Worm (Caenorhabditis elegans) whole organism, dauer: ENCODE data around the gene F30H5.3.

Experiments used
- unc-62 ChIP-seq: sonication (generic microtip); optimal IDR thresholded peaks from 2 replicates; lab custom pipeline; 2017; ENCODE audit warnings: missing biosample characterization, missing genetic modification reagents, missing genetic modification characterization

F30H5.3 gene

DNA sequence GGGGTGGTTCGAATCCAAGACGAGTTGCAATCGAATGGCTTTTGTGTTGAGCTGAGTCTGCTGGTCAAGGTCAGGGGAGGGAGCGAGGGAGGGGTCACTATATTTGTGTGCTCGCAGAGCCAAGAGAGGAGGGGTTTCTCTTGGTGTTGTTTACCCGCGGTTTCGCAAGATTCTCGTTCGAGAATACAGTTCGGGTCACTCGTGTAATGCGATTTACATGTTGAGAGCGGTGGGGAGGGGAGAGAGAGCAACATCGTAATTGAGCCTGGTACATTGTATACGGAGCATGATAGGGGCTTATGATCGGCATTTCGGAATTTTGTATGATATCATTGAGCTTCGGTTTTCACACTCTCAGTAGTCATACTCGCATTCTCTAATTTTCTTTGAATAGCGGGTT, at the start of gene F30H5.3:
F30H5.3 (minus strand) TSS at position 101 of the 400 bp plus-strand sequence.
- TF ChIP-seq unc-62 (GFP tag; lab: Kevin White, UChicago): no peak

DNA sequence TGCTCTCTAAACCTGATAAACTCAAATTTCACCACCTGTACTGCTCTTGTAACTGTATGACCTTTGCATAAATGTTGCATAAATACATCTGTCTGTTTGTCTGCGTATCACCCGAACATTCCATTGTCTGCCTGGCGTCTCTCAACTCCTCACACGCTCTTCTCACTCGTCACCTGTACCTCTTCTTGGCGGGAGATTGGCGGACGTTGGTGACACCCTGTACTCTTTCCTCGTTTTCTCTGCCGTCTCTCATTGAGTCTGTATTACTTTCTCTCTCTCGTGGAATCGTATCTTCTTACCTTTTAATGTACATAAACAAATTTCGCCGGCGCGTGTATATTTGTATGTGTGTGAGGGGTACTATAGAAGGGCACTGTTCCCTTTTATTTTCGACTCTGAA, 46.8 kb upstream of the F30H5.3 start:
- TF ChIP-seq unc-62 (GFP tag; lab: Kevin White, UChicago): no peak

DNA sequence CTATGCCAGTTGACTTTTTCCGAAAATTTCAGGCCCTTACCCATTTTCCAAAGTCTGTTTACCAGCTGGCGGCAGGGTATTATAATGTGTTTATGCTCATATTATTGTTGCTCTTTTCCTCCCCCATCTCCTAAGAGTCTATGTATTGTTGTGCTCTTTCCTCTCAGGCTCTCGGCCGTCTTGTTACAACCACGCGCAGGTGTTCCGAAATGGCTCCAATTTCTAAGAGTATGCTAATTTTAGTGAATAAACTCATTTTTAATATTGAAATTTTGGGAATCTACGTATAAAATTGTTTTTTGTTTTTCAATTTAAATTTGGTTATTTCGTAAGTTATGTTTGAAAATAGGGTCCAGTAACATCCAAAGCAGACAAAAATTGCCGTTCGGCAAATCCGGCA, 46.1 kb upstream of the F30H5.3 start:
- TF ChIP-seq unc-62 (GFP tag; lab: Kevin White, UChicago): no peak

DNA sequence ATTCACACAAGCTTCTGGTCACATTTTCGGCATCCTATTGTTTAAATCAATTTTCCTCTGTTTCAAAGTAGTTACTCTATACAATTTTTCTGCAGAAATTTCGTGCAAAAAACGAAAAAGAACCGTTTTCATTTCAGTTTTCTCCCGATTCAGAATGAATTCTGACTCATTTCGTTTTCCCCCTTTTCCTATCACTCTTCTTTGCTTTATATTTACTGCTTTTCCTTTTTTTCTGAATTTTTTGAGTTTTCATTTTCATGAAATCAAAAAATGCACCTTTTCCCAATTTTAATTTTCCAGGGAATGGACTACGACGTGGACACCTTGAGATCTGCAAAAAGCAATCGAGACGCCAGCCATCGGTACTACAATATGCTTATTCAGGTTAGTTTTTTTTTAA, 43.6 kb upstream of the F30H5.3 start, which contains the start of gene B0353.1:
B0353.1 (plus strand) TSS at position 301 of the 400 bp plus-strand sequence.
- no peak for TF ChIP-seq unc-62 (GFP tag; lab: Kevin White, UChicago)

DNA sequence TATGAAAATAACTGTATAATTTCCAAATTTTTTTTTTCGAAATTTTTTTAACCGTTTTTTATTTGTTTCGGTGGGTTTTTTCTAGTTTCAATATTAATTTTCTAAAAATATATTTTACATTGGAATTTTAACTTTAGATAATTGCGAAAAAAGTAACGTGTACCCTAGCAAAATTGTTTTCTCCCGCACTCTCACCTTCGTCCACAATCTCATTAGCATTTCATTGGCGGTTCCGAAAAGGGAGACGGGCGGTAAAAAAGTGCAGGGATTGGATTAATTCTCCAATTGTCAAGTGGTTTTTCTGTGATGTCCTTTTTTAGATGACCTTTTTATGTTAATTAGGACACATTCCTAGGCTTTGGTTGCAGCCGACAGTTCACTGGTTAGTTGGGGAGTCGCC, 37.2 kb upstream of the F30H5.3 start:
- no peak for TF ChIP-seq unc-62 (GFP tag; lab: Kevin White, UChicago)

DNA sequence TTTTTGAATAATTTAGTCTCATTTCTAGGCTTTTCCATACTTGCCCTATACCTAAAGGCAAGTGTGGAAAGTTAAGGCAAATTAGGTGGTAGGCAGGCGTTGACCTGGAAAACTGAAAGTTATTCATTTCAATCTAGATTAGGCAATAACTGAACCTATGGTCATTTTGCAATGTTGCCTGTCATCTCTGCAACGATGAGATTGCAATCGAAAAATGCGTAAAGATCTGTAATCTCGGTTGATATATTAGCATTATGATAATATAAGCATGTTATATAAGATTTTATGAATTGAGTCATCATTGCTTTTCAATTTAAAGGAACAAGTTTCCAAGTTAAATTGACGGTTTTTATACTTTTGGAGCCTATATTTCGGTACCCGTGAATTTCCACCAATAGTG, 35.7 kb upstream of the F30H5.3 start:
- TF ChIP-seq unc-62 (GFP tag; lab: Kevin White, UChicago): no peak

DNA sequence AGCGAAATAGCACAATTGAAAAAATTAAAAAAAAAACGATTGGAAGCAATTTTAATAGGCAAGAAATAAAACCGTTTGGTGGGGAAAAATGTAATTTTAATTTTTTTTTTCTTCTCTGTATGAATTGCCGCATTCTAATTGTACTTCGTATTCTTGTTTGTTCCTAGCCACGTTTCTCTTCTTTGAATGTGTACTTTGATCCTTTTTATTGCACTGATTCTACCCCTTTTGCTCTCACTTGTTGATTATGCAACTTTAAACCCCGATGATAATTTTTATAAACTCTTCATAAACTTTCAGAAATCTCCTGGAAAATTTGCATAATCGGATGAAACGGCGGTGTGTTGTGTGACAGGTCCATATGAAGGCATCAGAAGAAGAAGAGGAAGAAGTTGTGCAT, 29.7 kb upstream of the F30H5.3 start, which contains the start of gene T22F7.1:
T22F7.1 (plus strand) TSS at position 301 of the 400 bp plus-strand sequence.
- TF ChIP-seq unc-62 (GFP tag; lab: Kevin White, UChicago): no peak

DNA sequence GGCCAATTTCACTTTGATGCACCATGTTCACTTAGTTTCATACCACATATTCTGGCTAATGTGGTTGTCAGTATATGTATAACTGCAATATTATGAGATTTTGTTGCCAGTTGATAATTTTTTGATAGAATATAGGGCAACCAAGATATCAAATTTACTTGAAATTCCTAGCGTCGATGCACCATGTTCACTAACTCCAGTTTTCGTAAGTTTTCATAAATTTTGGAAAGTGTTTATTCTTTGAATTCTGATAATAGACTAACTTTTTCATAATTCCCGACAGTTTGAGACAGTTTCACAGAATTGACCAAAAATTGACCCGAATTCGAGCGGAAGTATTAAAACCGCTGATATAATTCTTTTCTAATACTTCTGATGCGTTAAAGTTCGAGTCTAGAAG, 25.0 kb upstream of the F30H5.3 start:
- TF ChIP-seq unc-62 (GFP tag; lab: Kevin White, UChicago): no peak

DNA sequence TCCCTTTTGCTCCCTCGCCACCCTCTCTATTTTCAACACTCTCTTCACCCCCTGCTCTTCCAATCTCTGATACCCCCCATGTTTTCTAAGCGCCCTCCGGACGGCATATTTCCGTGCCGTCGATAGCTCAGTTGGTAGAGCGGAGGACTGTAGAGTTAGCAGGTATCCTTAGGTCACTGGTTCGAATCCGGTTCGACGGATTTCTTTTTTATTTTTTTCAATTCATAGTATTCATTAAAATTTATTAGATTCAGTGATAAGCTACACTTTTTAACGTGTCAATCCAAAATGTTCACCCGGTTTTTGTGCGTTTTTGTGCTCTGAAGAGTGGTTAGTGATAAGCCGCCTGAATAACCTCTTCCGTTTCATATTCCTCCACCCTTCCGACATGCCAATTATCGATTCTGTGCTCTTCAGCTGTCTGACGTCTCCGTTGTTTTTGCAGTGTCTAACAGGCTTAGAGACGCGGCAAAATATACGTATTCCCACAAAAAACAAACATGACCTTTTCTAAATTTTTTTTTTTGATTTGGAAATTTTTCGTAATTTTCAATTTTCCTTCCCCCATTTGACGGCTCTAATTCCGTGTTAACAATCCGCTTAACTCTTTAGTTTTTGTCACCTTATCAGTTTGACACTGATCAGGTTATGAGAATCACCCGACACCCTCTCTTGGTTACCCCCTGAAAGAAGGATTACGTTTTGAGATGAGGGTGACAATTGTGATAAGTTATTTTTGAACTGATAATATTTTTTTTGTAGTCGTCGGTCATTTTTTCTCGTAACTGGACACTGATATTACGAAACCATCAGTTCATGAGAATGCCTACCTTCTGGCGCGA, 23.5 kb upstream of the F30H5.3 start:
- TF ChIP-seq unc-62 (GFP tag; lab: Kevin White, UChicago): no peak

DNA sequence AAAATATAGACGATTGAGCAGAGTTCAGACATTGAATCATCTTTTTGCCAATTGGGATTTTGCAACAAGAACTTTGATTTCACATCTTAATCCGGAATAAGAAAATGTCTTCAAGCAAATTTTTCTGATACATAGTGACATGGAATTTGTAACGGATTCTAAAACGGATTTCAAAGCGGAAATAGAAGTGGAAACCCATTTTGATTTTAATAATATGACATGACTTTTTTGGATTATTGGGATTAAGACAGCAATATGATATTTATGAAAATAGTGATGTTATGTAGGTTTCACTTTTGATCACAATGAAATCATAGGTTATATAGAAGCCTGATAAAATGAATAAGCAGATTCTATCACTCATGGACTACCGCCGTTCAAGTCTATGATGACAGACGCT, 20.1 kb upstream of the F30H5.3 start:
- TF ChIP-seq unc-62 (GFP tag; lab: Kevin White, UChicago): no peak

DNA sequence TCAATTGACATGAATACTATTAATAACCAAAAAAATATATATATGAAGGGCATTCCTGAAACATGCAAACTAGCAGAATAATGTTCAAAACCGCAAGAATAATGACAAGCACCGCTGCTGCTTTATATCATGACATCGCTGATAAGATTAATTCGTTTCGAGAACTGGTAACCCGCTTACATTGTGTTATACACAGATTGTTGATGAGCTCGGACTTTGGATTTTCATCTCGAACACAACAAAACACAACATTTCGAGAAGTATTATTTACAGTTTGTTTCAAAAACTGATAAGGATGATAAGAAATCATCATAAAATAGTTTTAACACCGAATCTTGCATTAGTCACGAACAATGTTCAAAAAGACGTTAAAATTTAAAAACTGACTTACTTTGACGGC, 18.9 kb upstream of the F30H5.3 start:
- no peak for TF ChIP-seq unc-62 (GFP tag; lab: Kevin White, UChicago)

DNA sequence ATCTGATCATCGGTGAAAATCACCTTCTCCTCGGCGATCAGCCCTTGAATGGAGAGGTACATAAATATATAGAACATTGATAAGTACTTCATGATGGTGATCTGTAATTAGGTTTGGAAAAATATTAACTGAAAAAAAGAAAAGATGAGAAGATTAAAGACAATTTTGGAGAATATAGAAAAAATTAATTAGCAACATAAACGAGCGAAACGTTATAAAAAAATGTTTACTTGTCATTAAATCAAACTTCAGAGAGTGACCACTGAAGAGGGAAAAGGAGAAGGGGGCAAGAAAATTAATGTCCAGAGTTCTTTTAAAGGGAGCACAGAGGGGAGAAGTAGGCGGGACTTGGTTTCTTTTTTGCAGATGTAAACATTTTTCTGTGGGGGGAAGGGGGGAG, 14.8 kb upstream of the F30H5.3 start, which contains the start of gene T22F7.4:
T22F7.4 (minus strand) TSS at position 101 of the 400 bp plus-strand sequence.
- TF ChIP-seq unc-62 (GFP tag; lab: Kevin White, UChicago): no peak

DNA sequence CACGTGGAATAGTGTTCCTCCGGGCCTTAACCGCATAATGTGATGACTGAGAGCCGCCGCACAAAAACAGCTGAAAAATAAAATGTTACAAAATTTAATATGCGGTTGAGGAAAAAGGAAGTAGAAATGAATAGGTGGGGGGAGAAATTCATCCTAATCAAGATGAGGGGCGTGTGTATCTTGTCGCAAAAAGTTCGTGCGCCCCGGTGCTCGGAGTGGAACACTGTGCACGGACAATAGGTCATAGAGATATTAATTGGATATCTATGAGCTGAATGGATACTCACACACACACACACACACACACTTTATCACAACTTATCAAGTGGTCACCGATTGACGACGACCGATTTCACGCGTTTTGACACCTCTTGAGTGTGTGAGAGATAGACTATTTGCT, 11.9 kb upstream of the F30H5.3 start, which contains the start of gene T22F7.3:
T22F7.3 (minus strand) TSS at position 101 of the 400 bp plus-strand sequence.
- TF ChIP-seq unc-62 (GFP tag; lab: Kevin White, UChicago): no peak

DNA sequence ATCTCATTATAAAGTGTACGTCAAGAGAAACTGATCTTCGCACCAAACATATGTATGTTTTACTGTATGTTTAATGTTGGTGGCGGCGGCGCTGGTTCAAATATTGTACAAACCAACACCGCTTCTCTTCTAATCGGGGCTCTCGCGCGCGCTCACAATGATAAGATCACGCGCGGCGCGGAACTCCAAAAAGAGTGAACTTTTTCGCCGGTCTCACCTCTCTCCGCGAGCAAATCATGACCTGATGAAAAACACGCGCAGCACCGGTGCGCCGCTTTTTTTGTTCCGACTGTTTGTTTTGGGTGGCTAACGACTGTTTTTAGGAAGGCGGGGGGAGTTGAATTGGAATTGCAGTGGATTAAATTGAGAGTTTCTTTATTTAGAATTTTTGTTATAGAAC, 1.3 kb upstream of the F30H5.3 start:
- no peak for TF ChIP-seq unc-62 (GFP tag; lab: Kevin White, UChicago)

DNA sequence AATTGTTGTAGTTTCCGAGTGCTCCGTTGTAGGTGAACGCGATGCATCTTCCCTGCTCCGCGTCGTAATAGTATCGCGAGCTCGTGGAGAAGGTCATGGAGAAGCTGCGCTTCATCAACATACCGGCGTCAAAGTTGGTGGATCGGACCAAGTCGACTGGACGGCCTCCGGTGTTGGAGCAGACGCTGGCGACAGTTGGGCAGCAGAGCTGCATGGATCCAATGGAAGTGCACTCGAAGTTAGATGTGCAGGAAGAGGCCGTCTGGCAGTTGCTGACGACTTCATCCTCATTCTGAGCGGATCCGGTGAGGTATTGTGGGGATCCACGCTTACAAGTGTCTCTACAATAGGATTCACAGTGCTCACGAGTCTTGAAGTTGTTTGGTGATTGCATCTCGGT, 3.0 kb downstream of the F30H5.3 start:
- no peak for TF ChIP-seq unc-62 (GFP tag; lab: Kevin White, UChicago)

DNA sequence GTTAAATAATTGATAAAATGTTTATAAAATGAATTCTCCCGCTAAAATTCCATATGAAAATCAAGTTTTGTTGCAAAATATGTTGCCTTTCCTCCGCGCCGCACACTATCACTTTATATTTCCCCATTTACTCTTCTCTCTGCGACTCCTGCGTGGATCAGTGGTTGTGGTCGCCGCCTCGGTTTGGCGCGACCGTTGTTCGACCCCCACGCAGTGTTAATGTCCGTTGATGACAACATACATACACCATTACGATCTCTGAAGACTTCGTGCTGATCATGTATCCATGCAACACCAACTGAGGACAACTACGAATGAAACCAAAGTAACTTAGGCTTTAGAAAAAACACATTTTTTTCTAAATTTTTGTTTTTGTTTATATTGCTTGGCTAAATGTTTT, 9.4 kb downstream of the F30H5.3 start:
- no peak for TF ChIP-seq unc-62 (GFP tag; lab: Kevin White, UChicago)

DNA sequence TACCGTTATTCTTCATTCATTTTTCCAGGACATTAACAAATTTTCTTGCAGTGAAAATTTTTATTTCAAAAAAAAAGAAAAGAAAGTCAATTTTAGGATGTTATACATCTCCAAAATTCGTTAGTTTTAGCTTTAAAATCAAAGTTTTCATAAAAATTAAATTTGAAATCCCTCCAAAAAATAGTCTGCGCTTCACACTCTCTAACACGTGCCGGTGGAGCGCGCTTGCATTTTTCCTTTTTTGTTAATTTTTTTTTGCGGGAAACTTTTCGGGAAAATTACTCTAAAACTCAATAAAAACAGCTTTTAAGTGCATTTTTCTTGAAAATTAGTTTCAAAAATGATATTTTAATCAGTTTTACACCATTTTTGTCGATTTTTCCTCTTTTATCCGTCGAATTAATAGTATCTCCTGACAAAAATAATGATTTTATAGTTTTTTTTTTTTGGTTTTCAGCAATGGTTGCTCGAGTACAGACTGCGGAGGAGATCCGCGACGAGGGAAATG, 20.9 kb downstream of the F30H5.3 start, which contains the start of gene unc-45:
unc-45 (plus strand) TSS at position 458 of the 508 bp plus-strand sequence.
- TF ChIP-seq unc-62 (GFP tag; lab: Kevin White, UChicago): no peak
